Fruit fly (Drosophila melanogaster): ENCODE results near the gene CG15385.

Gene CG15385

dm6 chr2L:2193357-2193780 lies 19.0 kb downstream of the CG15385 start (continued):
- TF ChIP-seq Gug (GFP tag; IDR thresholded peaks at IDR 0.05) (no peak), CG1832 (GFP tag; optimal IDR thresholded peaks at IDR 0.05) (peak; percentile 96), Ets97D (GFP tag; optimal IDR thresholded peaks at IDR 0.05) (peak; percentile 79), br (optimal IDR thresholded peaks at IDR 0.05) (no peak), Kr (GFP tag; optimal IDR thresholded peaks at IDR 0.05) (no peak), tup (GFP tag; optimal IDR thresholded peaks at IDR 0.05) (no peak), CG4730 (GFP tag; IDR thresholded peaks at IDR 0.05) (no peak), CG7963 (GFP tag; IDR thresholded peaks at IDR 0.05; ENCODE audit: partially characterized antibody) (no peak), CG7786 (GFP tag; optimal IDR thresholded peaks at IDR 0.05) (no peak), Doc3 (GFP tag; IDR thresholded peaks at IDR 0.05; ENCODE audit: partially characterized antibody) (no peak), HLH3B (GFP tag; IDR thresholded peaks at IDR 0.05) (no peak), CG31224 (GFP tag; IDR thresholded peaks at IDR 0.05) (no peak), CoRest (tag; optimal IDR thresholded peaks at IDR 0.05) (peak; percentile 52), CG12104 (GFP tag; optimal IDR thresholded peaks at IDR 0.05) (peak; percentile 6), CG30431 (GFP tag; optimal IDR thresholded peaks at IDR 0.05) (no peak), pros (GFP tag; optimal IDR thresholded peaks at IDR 0.05) (peak; percentile 79), CG17385 (GFP tag; optimal IDR thresholded peaks at IDR 0.05) (peak; percentile 62), CG10565 (GFP tag; optimal IDR thresholded peaks at IDR 0.05) (no peak), CG7357 (GFP tag; IDR thresholded peaks at IDR 0.05) (no peak), Opbp (GFP tag; IDR thresholded peaks at IDR 0.05; ENCODE audit: partially characterized antibody) (no peak), YL-1 (GFP tag; optimal IDR thresholded peaks at IDR 0.05) (peak; percentile 63), CG3838 (GFP tag; optimal IDR thresholded peaks at IDR 0.05) (no peak), CG11723 (GFP tag; optimal IDR thresholded peaks at IDR 0.05) (peak; percentile 49), slbo (GFP tag; IDR thresholded peaks at IDR 0.05) (no peak), nom (GFP tag; optimal IDR thresholded peaks at IDR 0.05) (peak; percentile 66), amos (GFP tag; IDR thresholded peaks at IDR 0.05; ENCODE audit: partially characterized antibody) (no peak), Antp (GFP tag; optimal IDR thresholded peaks at IDR 0.05) (peak; percentile 18), CG8281 (tag; optimal IDR thresholded peaks at IDR 0.05) (peak; percentile 12), CG5180 (GFP tag; optimal IDR thresholded peaks at IDR 0.05) (peak; percentile 56), CG11560 (tag; IDR thresholded peaks at IDR 0.05) (no peak), Lim3 (GFP tag; IDR thresholded peaks at IDR 0.05) (no peak), zfh1 (GFP tag; IDR thresholded peaks at IDR 0.05) (no peak), CG15601 (tag; optimal IDR thresholded peaks at IDR 0.05) (peak; percentile 65), sd (tag; optimal IDR thresholded peaks at IDR 0.05) (peak; percentile 92), p53 (GFP tag; optimal IDR thresholded peaks at IDR 0.05) (no peak), CG6272 (GFP tag; IDR thresholded peaks at IDR 0.05) (peak; percentile 51), ham (GFP tag; IDR thresholded peaks at IDR 0.05) (no peak), NC2α (GFP tag; optimal IDR thresholded peaks at IDR 0.05) (no peak), wdn (GFP tag; IDR thresholded peaks at IDR 0.05) (no peak), stwl (tag; optimal IDR thresholded peaks at IDR 0.05) (peak; percentile 67), Pdp1 (GFP tag; optimal IDR thresholded peaks at IDR 0.05) (peak in 1 of 2 experiments; percentile 73), pho (GFP tag; optimal IDR thresholded peaks at IDR 0.05) (peak; percentile 26), HHEX (GFP tag; optimal IDR thresholded peaks at IDR 0.05) (peak; percentile 24), bsh (GFP tag; optimal IDR thresholded peaks at IDR 0.05) (peak; percentile 20 to 66), CG8944 (GFP tag; optimal IDR thresholded peaks at IDR 0.05) (no peak), Ada2b (GFP tag; IDR thresholded peaks at IDR 0.05) (no peak), E2f1 (GFP tag; IDR thresholded peaks at IDR 0.05) (no peak), CG2202 (tag; optimal IDR thresholded peaks at IDR 0.05) (peak; percentile 31), salm (tag; optimal IDR thresholded peaks at IDR 0.05) (peak; percentile 38), bcd (GFP tag; optimal IDR thresholded peaks at IDR 0.05) (peak; percentile 40), CG17912 (GFP tag; optimal IDR thresholded peaks at IDR 0.05) (peak; percentile 84)
